Worm (Caenorhabditis elegans): ENCODE data around the gene snf-5.

The snf-5 gene

DNA sequence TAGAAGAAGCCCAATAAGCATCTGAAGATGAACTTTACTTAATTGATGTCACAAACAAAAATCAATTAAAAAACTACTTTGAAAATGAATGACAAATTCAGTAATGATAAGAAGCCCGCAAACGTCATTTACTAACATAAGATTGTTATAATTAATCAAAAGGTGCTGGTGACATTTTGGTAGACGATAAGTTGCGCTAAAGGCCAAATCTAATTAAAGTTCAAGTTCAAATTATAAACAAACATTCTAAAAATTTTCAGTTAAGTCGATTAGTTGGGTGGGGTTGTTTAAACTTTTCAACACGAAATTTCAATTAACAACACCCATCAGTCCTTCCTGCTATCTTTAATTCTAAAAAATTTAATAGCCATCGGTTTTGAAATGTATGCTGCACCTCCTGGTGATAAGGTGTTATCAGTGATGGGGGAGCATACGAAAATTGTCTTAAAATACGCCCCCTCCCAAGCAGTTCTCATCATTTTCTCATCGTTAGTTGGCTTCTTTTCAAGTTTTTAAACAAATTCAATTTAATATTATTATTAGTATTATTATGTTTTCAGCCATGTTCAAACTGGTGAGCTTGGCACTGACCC is 29.6 kb upstream of the snf-5 start, which contains the start of the genes clec-62 and clec-63:
Gene clec-62, minus strand, starts transcription at position 51 of the 593 bp plus-strand sequence.
Gene clec-63, plus strand, starts transcription at position 561 of the 593 bp plus-strand sequence.
- TF ChIP-seq flt-1 (GFP tag; IDR thresholded peaks at IDR 0.05) = no peak
- TF ChIP-seq cog-1 (tag; optimal IDR thresholded peaks at IDR 0.05) = no peak

- TF ChIP-seq ztf-29 (GFP tag; IDR thresholded peaks at IDR 0.05) = no peak
- TF ChIP-seq ztf-23 (GFP tag; IDR thresholded peaks at IDR 0.05) = no peak
- no peak for TF ChIP-seq klf-2 (GFP tag; conservative IDR thresholded peaks at IDR 0.05)
- TF ChIP-seq flt-1 (GFP tag; IDR thresholded peaks at IDR 0.05) = no peak
- TF ChIP-seq T22C8.4 (GFP tag; IDR thresholded peaks at IDR 0.05) = no peak
- TF ChIP-seq cog-1 (tag; optimal IDR thresholded peaks at IDR 0.05) = no peak
- no peak for TF ChIP-seq tab-1 (GFP tag; IDR thresholded peaks at IDR 0.05)
- TF ChIP-seq med-1 (GFP tag; optimal IDR thresholded peaks at IDR 0.05; ENCODE audit: insufficient read depth) = no peak
- TF ChIP-seq ref-1 (GFP tag; conservative IDR thresholded peaks at IDR 0.05) = no peak
Observed at ce11 chrII:12892407-12892806, 26.8 kb upstream of the snf-5 start.

DNA sequence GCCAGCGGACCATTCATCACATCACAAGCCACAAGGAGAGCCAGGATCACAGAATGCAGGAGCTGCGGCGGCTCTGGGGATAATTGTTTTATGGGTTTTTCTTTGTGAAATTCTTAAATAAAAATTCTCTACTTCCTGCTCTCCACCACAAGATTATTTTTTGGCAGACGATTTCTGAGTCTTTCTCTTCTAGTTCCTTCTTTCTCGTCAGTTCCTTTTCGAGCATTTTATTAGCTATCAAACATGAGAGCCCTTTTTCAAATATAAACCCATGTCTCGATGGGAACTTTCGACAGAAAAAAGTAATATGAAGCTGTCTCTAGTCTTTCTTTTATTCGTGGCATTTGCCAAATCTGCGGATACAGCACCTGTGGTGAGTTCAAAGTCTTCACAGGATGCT is 22.9 kb upstream of the snf-5 start, which contains the start of gene F35C5.3:
Gene F35C5.3, plus strand, starts transcription at position 301 of the 400 bp plus-strand sequence.
- TF ChIP-seq ztf-29 (GFP tag; IDR thresholded peaks at IDR 0.05) (no peak), ztf-23 (GFP tag; IDR thresholded peaks at IDR 0.05) (no peak), med-1 (GFP tag; optimal IDR thresholded peaks at IDR 0.05; ENCODE audit: insufficient read depth) (no peak), T22C8.4 (GFP tag; IDR thresholded peaks at IDR 0.05) (no peak), cog-1 (tag; optimal IDR thresholded peaks at IDR 0.05) (no peak), tab-1 (GFP tag; IDR thresholded peaks at IDR 0.05) (no peak), klf-2 (GFP tag; conservative IDR thresholded peaks at IDR 0.05) (no peak), ref-1 (GFP tag; conservative IDR thresholded peaks at IDR 0.05) (no peak), flt-1 (GFP tag; IDR thresholded peaks at IDR 0.05) (no peak)

ce11 chrII:12884972-12885371 is 19.4 kb upstream of the snf-5 start, which contains the start of gene sra-14:
TSS of gene sra-14 (plus strand) at chrII:12885272.
- TF ChIP-seq T22C8.4 (GFP tag; IDR thresholded peaks at IDR 0.05) (no peak), tab-1 (GFP tag; IDR thresholded peaks at IDR 0.05) (no peak)

DNA sequence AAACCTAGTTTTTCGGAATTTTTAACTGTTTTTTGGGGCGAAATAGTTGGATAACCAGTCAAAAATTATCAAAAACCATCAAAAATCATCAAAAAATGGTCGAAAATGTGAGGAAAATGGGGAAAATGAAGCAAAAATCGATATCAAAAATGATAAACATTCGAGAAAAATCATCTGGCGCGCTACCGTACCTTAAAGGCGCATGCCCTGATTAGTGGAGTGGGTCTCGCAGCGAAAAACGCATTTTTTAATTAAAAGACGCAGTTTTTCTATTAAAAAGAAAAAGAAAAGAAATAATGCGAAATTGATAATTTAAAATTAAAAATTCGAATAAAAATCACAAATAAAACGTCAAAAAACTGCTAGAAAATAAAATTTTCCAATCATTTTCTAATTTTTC is 14.8 kb upstream of the snf-5 start, which contains the start of gene F35C5.1:
Gene F35C5.1, plus strand, starts transcription at position 399 of the 400 bp plus-strand sequence.
- no peak for TF ChIP-seq klf-2 (GFP tag; conservative IDR thresholded peaks at IDR 0.05)
- TF ChIP-seq tab-1 (GFP tag; IDR thresholded peaks at IDR 0.05) = no peak
- TF ChIP-seq med-1 (GFP tag; optimal IDR thresholded peaks at IDR 0.05; ENCODE audit: insufficient read depth) = no peak
- no peak for TF ChIP-seq ref-1 (GFP tag; conservative IDR thresholded peaks at IDR 0.05)
- TF ChIP-seq flt-1 (GFP tag; IDR thresholded peaks at IDR 0.05) = no peak
- TF ChIP-seq T22C8.4 (GFP tag; IDR thresholded peaks at IDR 0.05) = no peak
- no peak for TF ChIP-seq ztf-29 (GFP tag; IDR thresholded peaks at IDR 0.05)
- no peak for TF ChIP-seq ztf-23 (GFP tag; IDR thresholded peaks at IDR 0.05)
- no peak for TF ChIP-seq cog-1 (tag; optimal IDR thresholded peaks at IDR 0.05)

ce11 chrII:12879758-12880157 is 14.2 kb upstream of the snf-5 start:
- no peak for TF ChIP-seq ztf-29 (GFP tag; IDR thresholded peaks at IDR 0.05)
- TF ChIP-seq flt-1 (GFP tag; IDR thresholded peaks at IDR 0.05) = no peak
- no peak for TF ChIP-seq ztf-23 (GFP tag; IDR thresholded peaks at IDR 0.05)
- TF ChIP-seq med-1 (GFP tag; optimal IDR thresholded peaks at IDR 0.05; ENCODE audit: insufficient read depth) = no peak
- TF ChIP-seq klf-2 (GFP tag; conservative IDR thresholded peaks at IDR 0.05) = no peak
- no peak for TF ChIP-seq T22C8.4 (GFP tag; IDR thresholded peaks at IDR 0.05)
- TF ChIP-seq tab-1 (GFP tag; IDR thresholded peaks at IDR 0.05) = no peak
- TF ChIP-seq ref-1 (GFP tag; conservative IDR thresholded peaks at IDR 0.05) = no peak
- no peak for TF ChIP-seq cog-1 (tag; optimal IDR thresholded peaks at IDR 0.05)

ce11 chrII:12878697-12879096 is 13.1 kb upstream of the snf-5 start:
- TF ChIP-seq med-1 (GFP tag; optimal IDR thresholded peaks at IDR 0.05; ENCODE audit: insufficient read depth) (no peak), ztf-29 (GFP tag; IDR thresholded peaks at IDR 0.05) (no peak), ztf-23 (GFP tag; IDR thresholded peaks at IDR 0.05) (no peak), klf-2 (GFP tag; conservative IDR thresholded peaks at IDR 0.05) (no peak), tab-1 (GFP tag; IDR thresholded peaks at IDR 0.05) (no peak), cog-1 (tag; optimal IDR thresholded peaks at IDR 0.05) (no peak), ref-1 (GFP tag; conservative IDR thresholded peaks at IDR 0.05) (no peak), T22C8.4 (GFP tag; IDR thresholded peaks at IDR 0.05) (no peak), flt-1 (GFP tag; IDR thresholded peaks at IDR 0.05) (no peak)

- TF ChIP-seq tab-1 (GFP tag; IDR thresholded peaks at IDR 0.05) = no peak
- TF ChIP-seq klf-2 (GFP tag; conservative IDR thresholded peaks at IDR 0.05) = no peak
- no peak for TF ChIP-seq T22C8.4 (GFP tag; IDR thresholded peaks at IDR 0.05)
- TF ChIP-seq ztf-23 (GFP tag; IDR thresholded peaks at IDR 0.05) = no peak
- TF ChIP-seq ref-1 (GFP tag; conservative IDR thresholded peaks at IDR 0.05) = no peak
- no peak for TF ChIP-seq ztf-29 (GFP tag; IDR thresholded peaks at IDR 0.05)
- no peak for TF ChIP-seq med-1 (GFP tag; optimal IDR thresholded peaks at IDR 0.05; ENCODE audit: insufficient read depth)
- TF ChIP-seq flt-1 (GFP tag; IDR thresholded peaks at IDR 0.05) = no peak
- no peak for TF ChIP-seq cog-1 (tag; optimal IDR thresholded peaks at IDR 0.05)
Observed at ce11 chrII:12878071-12878668, 12.6 kb upstream of the snf-5 start, which contains the start of gene gsy-1. TSS of gene gsy-1 (minus strand) at chrII:12878121.

ce11 chrII:12866079-12866478 is 494 bp upstream of the snf-5 start:
- TF ChIP-seq tab-1 (GFP tag; IDR thresholded peaks at IDR 0.05) (no peak), ztf-29 (GFP tag; IDR thresholded peaks at IDR 0.05) (no peak), med-1 (GFP tag; optimal IDR thresholded peaks at IDR 0.05; ENCODE audit: insufficient read depth) (no peak), klf-2 (GFP tag; conservative IDR thresholded peaks at IDR 0.05) (no peak), ref-1 (GFP tag; conservative IDR thresholded peaks at IDR 0.05) (no peak), cog-1 (tag; optimal IDR thresholded peaks at IDR 0.05) (no peak), ztf-23 (GFP tag; IDR thresholded peaks at IDR 0.05) (no peak), T22C8.4 (GFP tag; IDR thresholded peaks at IDR 0.05) (no peak), flt-1 (GFP tag; IDR thresholded peaks at IDR 0.05) (no peak)

Measured in whole organism, midembryonic.